Fruit fly (Drosophila melanogaster): ENCODE data around the gene CG32536.
A peak's percentile ranks its signal among the peaks of the same experiment; 100 is the strongest.

The CG32536 gene

DNA sequence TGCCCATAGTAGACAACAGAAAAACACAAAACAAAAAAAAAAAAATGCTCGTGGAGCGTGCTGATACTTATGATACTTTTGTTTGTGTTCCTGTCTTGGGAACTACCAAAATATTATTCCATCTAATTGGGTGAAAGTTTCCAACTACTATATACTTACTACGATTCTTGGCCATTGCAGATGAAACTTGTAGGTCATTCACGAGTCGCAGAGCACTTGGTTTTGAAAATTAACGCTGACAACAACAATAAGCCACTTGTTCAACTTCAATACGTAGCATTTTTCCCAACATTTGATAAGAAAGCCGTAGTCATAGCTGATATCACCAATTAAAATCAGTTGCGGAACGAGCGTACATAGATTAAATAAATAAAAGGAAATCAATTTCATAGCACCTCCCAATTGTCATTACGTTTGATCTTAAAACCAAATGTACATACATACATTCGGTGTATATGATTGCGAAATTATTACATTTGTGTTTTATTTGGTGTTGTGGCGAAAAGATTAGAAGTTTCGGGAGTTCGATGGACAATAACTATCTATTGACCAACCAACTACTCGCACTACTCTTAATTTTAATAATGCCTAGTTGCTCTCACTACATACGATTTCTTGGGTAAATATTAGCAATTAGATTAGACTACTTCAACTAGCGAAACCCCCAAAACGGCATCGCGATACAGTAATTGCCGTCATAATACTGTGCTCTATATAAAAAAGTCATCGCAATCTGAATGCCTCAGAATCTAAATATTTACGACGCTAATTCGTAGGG lies 48.1 kb upstream of the CG32536 start (continued):
- no peak for TF ChIP-seq dm (GFP tag; optimal IDR thresholded peaks at IDR 0.05)
- TF ChIP-seq mirr (GFP tag; optimal IDR thresholded peaks at IDR 0.05), result peak; percentile 43
- TF ChIP-seq exex (tag; optimal IDR thresholded peaks at IDR 0.05), result peak; percentile 89
- peak; percentile 14 for TF ChIP-seq Med (GFP tag)
- peak; percentile 76 for TF ChIP-seq CG10274 (GFP tag; optimal IDR thresholded peaks at IDR 0.05)
- no peak for TF ChIP-seq grau (tag; optimal IDR thresholded peaks at IDR 0.05)
- no peak for TF ChIP-seq CG17328 (GFP tag; IDR thresholded peaks at IDR 0.05)

DNA sequence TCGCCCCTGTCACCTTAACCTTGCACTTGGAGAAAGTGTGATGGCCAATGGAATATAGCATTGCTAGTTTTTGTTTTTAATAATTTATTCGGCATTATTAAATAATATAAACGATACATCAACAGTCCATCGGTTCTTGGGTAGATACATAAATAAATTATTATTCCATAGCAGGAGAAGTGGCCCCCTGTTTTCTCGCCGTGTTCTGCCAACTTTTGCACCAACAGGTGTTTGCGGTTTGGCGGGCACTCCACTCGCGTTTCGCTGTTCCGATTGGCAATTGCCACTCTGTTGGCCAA lies 47.1 kb upstream of the CG32536 start:
- TF ChIP-seq da (GFP tag; optimal IDR thresholded peaks at IDR 0.05), result no peak
- peak; percentile 69 for TF ChIP-seq CG4820 (GFP tag; optimal IDR thresholded peaks at IDR 0.05)
- TF ChIP-seq ato (GFP tag; IDR thresholded peaks at IDR 0.05; ENCODE audit: partially characterized antibody), result no peak
- TF ChIP-seq CG16813 (GFP tag; IDR thresholded peaks at IDR 0.05; ENCODE audit: partially characterized antibody), result no peak
- TF ChIP-seq ind (GFP tag; optimal IDR thresholded peaks at IDR 0.05), result peak; percentile 81
- peak; percentile 85 for TF ChIP-seq CG12659 (GFP tag; optimal IDR thresholded peaks at IDR 0.05)
- peak; percentile 64; the same call in 1 of the 3 replicates for TF ChIP-seq ase (GFP tag; IDR thresholded peaks at IDR 0.05)
- TF ChIP-seq CG8944 (GFP tag; optimal IDR thresholded peaks at IDR 0.05), result peak; percentile 48
- peak; percentile 85 for TF ChIP-seq CG17359 (tag; optimal IDR thresholded peaks at IDR 0.05)
- peak; percentile 68 for TF ChIP-seq CG17612 (GFP tag; IDR thresholded peaks at IDR 0.05)
- TF ChIP-seq CG10209 (GFP tag; optimal IDR thresholded peaks at IDR 0.05), result peak; percentile 83
- TF ChIP-seq gfzf (GFP tag; optimal IDR thresholded peaks at IDR 0.05), result no peak
- no peak for TF ChIP-seq gt (GFP tag; IDR thresholded peaks at IDR 0.05)
- TF ChIP-seq Drgx (GFP tag; IDR thresholded peaks at IDR 0.05), result peak; percentile 95
- TF ChIP-seq NFAT (GFP tag; IDR thresholded peaks at IDR 0.05), result peak; percentile 74; the same call in 1 of the 2 replicates
- peak; percentile 74 for TF ChIP-seq CG10274 (GFP tag; optimal IDR thresholded peaks at IDR 0.05)
- TF ChIP-seq Hand (GFP tag; optimal IDR thresholded peaks at IDR 0.05), result peak; percentile 83
- TF ChIP-seq ranshi (GFP tag; IDR thresholded peaks at IDR 0.05), result peak; percentile 87; the same call in 1 of the 2 replicates
- TF ChIP-seq CG31441 (GFP tag; IDR thresholded peaks at IDR 0.05), result peak; percentile 72
- TF ChIP-seq Asciz (GFP tag; optimal IDR thresholded peaks at IDR 0.05), result peak; percentile 64
- TF ChIP-seq CG7271 (tag; optimal IDR thresholded peaks at IDR 0.05), result no peak
- TF ChIP-seq zf30C (GFP tag; optimal IDR thresholded peaks at IDR 0.05), result peak; percentile 82
- no peak for TF ChIP-seq CG30020 (tag; optimal IDR thresholded peaks at IDR 0.05)
- peak; percentile 64 for TF ChIP-seq jing (GFP tag; optimal IDR thresholded peaks at IDR 0.05)
- peak; percentile 71 for TF ChIP-seq onecut (GFP tag; IDR thresholded peaks at IDR 0.05)
- peak; percentile 71 for TF ChIP-seq D19B (GFP tag; optimal IDR thresholded peaks at IDR 0.05)
- peak; percentile 93 for TF ChIP-seq Dbx (GFP tag; IDR thresholded peaks at IDR 0.05)
- peak; percentile 53 for TF ChIP-seq CG13123 (GFP tag; optimal IDR thresholded peaks at IDR 0.05)
- TF ChIP-seq trem (tag; optimal IDR thresholded peaks at IDR 0.05), result peak; percentile 51
- TF ChIP-seq CG8281 (tag; optimal IDR thresholded peaks at IDR 0.05), result peak; percentile 34
- peak; percentile 71 for TF ChIP-seq gsb (GFP tag; IDR thresholded peaks at IDR 0.05)
- TF ChIP-seq Kr (GFP tag; optimal IDR thresholded peaks at IDR 0.05), result no peak
- no peak for TF ChIP-seq kay (GFP tag; optimal IDR thresholded peaks at IDR 0.05)
- TF ChIP-seq CG6254 (GFP tag; optimal IDR thresholded peaks at IDR 0.05), result peak; percentile 69
- peak; percentile 26 for TF ChIP-seq Sry-δ (GFP tag; optimal IDR thresholded peaks at IDR 0.05)
- no peak for TF ChIP-seq CG7745 (tag; optimal IDR thresholded peaks at IDR 0.05)
- TF ChIP-seq amos (GFP tag; IDR thresholded peaks at IDR 0.05; ENCODE audit: partially characterized antibody), result no peak
- peak; percentile 76 for TF ChIP-seq CG34422 (GFP tag; IDR thresholded peaks at IDR 0.05)
- TF ChIP-seq BtbVII (GFP tag; optimal IDR thresholded peaks at IDR 0.05), result peak; percentile 87
- no peak for TF ChIP-seq Dip2 (GFP tag; IDR thresholded peaks at IDR 0.05)
- peak; percentile 44; the same call in 1 of the 2 replicates for TF ChIP-seq seq (GFP tag; IDR thresholded peaks at IDR 0.05)
- TF ChIP-seq nau (GFP tag; optimal IDR thresholded peaks at IDR 0.05), result peak; percentile 68

Measured in whole organism, embryonic.